Fruit fly (Drosophila melanogaster): ENCODE data around the gene Ocho.

Gene Ocho

DNA sequence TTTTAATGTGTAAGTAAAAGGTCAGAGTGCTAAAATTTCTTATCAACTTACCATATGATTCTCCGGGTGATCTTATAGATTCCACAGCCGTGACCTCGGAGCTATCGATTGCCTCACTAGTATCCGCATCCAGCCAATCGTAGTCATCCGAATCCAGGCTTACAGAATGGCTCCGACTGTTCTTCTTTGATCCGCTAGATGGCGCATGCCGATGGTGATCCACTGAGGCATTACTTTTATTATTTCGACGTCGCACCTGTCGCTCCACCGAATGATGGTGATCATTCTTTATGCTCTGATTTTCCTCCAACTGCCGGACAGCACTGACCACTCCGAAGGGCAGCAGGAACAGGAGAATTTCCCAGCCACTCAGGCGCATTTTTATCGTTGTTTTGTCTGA is 36.5 kb downstream of the Ocho start:
- TF ChIP-seq CG1647 (GFP tag; optimal IDR thresholded peaks at IDR 0.05): no peak
- TF ChIP-seq seq (GFP tag; IDR thresholded peaks at IDR 0.05): no peak
- 0 out of 3 replicates have a peak, but pooled peaks have one; percentile 40 for TF ChIP-seq hb (GFP tag; IDR thresholded peaks at IDR 0.05; ENCODE audit: partially characterized antibody)
- TF ChIP-seq row (GFP tag; IDR thresholded peaks at IDR 0.05): no peak
- peak; percentile 80 for TF ChIP-seq CTCF (GFP tag; optimal IDR thresholded peaks at IDR 0.05)
- TF ChIP-seq CG34376 (GFP tag; optimal IDR thresholded peaks at IDR 0.05): no peak
- 0 out of 3 replicates have a peak, but pooled peaks have one; percentile 37 for TF ChIP-seq CG2199 (GFP tag; IDR thresholded peaks at IDR 0.05)
- TF ChIP-seq hth (optimal IDR thresholded peaks at IDR 0.05): no peak
- no peak for TF ChIP-seq chinmo (GFP tag; IDR thresholded peaks at IDR 0.05; ENCODE audit: partially characterized antibody)
- no peak for TF ChIP-seq Xrp1 (GFP tag; IDR thresholded peaks at IDR 0.05)
- TF ChIP-seq CG5245 (GFP tag; optimal IDR thresholded peaks at IDR 0.05): no peak
- no peak for TF ChIP-seq Dip2 (GFP tag; IDR thresholded peaks at IDR 0.05)
- TF ChIP-seq CG10979 (tag; optimal IDR thresholded peaks at IDR 0.05): peak; percentile 48
- no peak for TF ChIP-seq CG2120 (GFP tag; optimal IDR thresholded peaks at IDR 0.05)

- TF ChIP-seq CG2712 (tag; optimal IDR thresholded peaks at IDR 0.05) (peak; percentile 88), bbx (GFP tag; IDR thresholded peaks at IDR 0.05; ENCODE audit: partially characterized antibody) (no peak), CG18011 (GFP tag; optimal IDR thresholded peaks at IDR 0.05) (peak; percentile 17), Adf1 (GFP tag; IDR thresholded peaks at IDR 0.05) (no peak), croc (GFP tag; conservative IDR thresholded peaks at IDR 0.05) (peak; percentile 38; the same call in 2 of the 3 replicates), zen2 (GFP tag; IDR thresholded peaks at IDR 0.05; ENCODE audit: partially characterized antibody) (no peak), Nf-YB (GFP tag; optimal IDR thresholded peaks at IDR 0.05) (peak; percentile 55), CG2875 (GFP tag; optimal IDR thresholded peaks at IDR 0.05) (peak; percentile 52), CG42726 (GFP tag; IDR thresholded peaks at IDR 0.05; ENCODE audit: partially characterized antibody) (no peak), hbn (GFP tag; IDR thresholded peaks at IDR 0.05; ENCODE audit: partially characterized antibody) (no peak), fd96Cb (tag; optimal IDR thresholded peaks at IDR 0.05) (peak; percentile 86), pb (GFP tag; optimal IDR thresholded peaks at IDR 0.05) (no peak), CG31224 (GFP tag; IDR thresholded peaks at IDR 0.05) (0 out of 2 replicates have a peak, but pooled peaks have one; percentile 25), CG7839 (tag; optimal IDR thresholded peaks at IDR 0.05) (peak; percentile 88), zen (tag; optimal IDR thresholded peaks at IDR 0.05) (peak; percentile 77), fu2 (GFP tag; optimal IDR thresholded peaks at IDR 0.05) (no peak), CG17186 (GFP tag; optimal IDR thresholded peaks at IDR 0.05) (no peak), tap (tag; optimal IDR thresholded peaks at IDR 0.05) (peak; percentile 82), Atf6 (GFP tag; IDR thresholded peaks at IDR 0.05) (peak; percentile 74), B-H1 (GFP tag; IDR thresholded peaks at IDR 0.05) (peak; percentile 49), CG9817 (tag; optimal IDR thresholded peaks at IDR 0.05) (peak; percentile 68), wdn (GFP tag; IDR thresholded peaks at IDR 0.05) (no peak), crc (GFP tag; optimal IDR thresholded peaks at IDR 0.05) (no peak), twi (tag; optimal IDR thresholded peaks at IDR 0.05) (peak; percentile 61), Sin3A (optimal IDR thresholded peaks at IDR 0.05) (no peak), CTCF (GFP tag; optimal IDR thresholded peaks at IDR 0.05) (no peak), BEAF-32 (GFP tag; optimal IDR thresholded peaks at IDR 0.05) (no peak), pros (GFP tag; optimal IDR thresholded peaks at IDR 0.05) (no peak), ci (GFP tag; IDR thresholded peaks at IDR 0.05) (peak; percentile 86), tx (GFP tag; optimal IDR thresholded peaks at IDR 0.05) (no peak), CG17802 (tag; optimal IDR thresholded peaks at IDR 0.05) (peak; percentile 22), CG14710 (tag; optimal IDR thresholded peaks at IDR 0.05) (peak; percentile 80), mld (GFP tag; IDR thresholded peaks at IDR 0.05; ENCODE audit: partially characterized antibody) (no peak), emc (GFP tag; optimal IDR thresholded peaks at IDR 0.05) (no peak), Meics (GFP tag; optimal IDR thresholded peaks at IDR 0.05) (peak; percentile 74), chinmo (GFP tag; IDR thresholded peaks at IDR 0.05; ENCODE audit: partially characterized antibody) (no peak), Hmx (GFP tag; optimal IDR thresholded peaks at IDR 0.05) (no peak)
Observed at dm6 chr3L:15011638-15012335, 37.1 kb downstream of the Ocho start.
